Fruit fly (Drosophila melanogaster) whole organism, embryonic: ENCODE data around the gene CG7386.

Experiments used
- CG11456 ChIP-seq: fragments of 200-800 bp; sonication (Bioruptor generic); IDR thresholded peaks from 3 replicates; pipeline ENCODE4 v1.3.6; 2022; ENCODE audit warnings: missing biosample characterization, missing genetic modification characterization
- CG14667 ChIP-seq: fragments of 200-800 bp; sonication (Bioruptor generic); IDR thresholded peaks from 2 replicates; pipeline ENCODE4 v1.3.6; 2022; ENCODE audit warnings: missing biosample characterization, missing genetic modification characterization
- CG14710 ChIP-seq: fragments of 200-800 bp; sonication (Bioruptor generic); optimal IDR thresholded peaks from 3 replicates; lab custom pipeline; 2019; ENCODE audit warnings: missing biosample characterization, mild to moderate bottlenecking, missing genetic modification characterization, moderate library complexity
- CG15073 ChIP-seq: fragments of 200-800 bp; sonication (Bioruptor generic); optimal IDR thresholded peaks from 2 replicates; lab custom pipeline; 2016; ENCODE audit warnings: missing biosample characterization, missing genetic modification characterization
- CG1647 ChIP-seq: fragments of 200-800 bp; sonication (Bioruptor generic); optimal IDR thresholded peaks from 3 replicates; lab custom pipeline; 2016; ENCODE audit warnings: missing biosample characterization, missing genetic modification characterization
- CG1832 ChIP-seq: fragments of 200-800 bp; sonication (Bioruptor generic); optimal IDR thresholded peaks from 2 replicates; lab custom pipeline; 2017; ENCODE audit warnings: missing biosample characterization, mild to moderate bottlenecking, missing genetic modification characterization, inconsistent platforms
- CG18476 ChIP-seq: fragments of 200-800 bp; sonication (Bioruptor generic); optimal IDR thresholded peaks from 2 replicates; lab custom pipeline; 2016; ENCODE audit warnings: missing biosample characterization, mild to moderate bottlenecking, missing genetic modification characterization
- CG2889 ChIP-seq: fragments of 200-800 bp; sonication (Bioruptor generic); IDR thresholded peaks from 3 replicates; pipeline ENCODE4 v1.3.6; 2022; ENCODE audit warnings: missing biosample characterization, missing genetic modification characterization
- CG3065 ChIP-seq: fragments of 200-800 bp; sonication (Bioruptor generic); optimal IDR thresholded peaks from 2 replicates; lab custom pipeline; 2016; ENCODE audit warnings: missing biosample characterization, missing genetic modification characterization
- CG31441 ChIP-seq: fragments of 200-800 bp; sonication (Bioruptor generic); IDR thresholded peaks from 2 replicates; pipeline ENCODE4 v1.3.6; 2022; ENCODE audit warnings: missing biosample characterization, missing genetic modification characterization
- CG32532 ChIP-seq: fragments of 200-800 bp; sonication (Bioruptor generic); IDR thresholded peaks from 2 replicates; pipeline ENCODE4 v1.3.6; 2022; ENCODE audit warnings: missing biosample characterization, missing genetic modification characterization
- CG3281 ChIP-seq: fragments of 200-800 bp; sonication (Bioruptor generic); optimal IDR thresholded peaks from 3 replicates; lab custom pipeline; 2017; ENCODE audit warnings: missing biosample characterization, mild to moderate bottlenecking, missing genetic modification characterization
- CG6765 ChIP-seq: fragments of 200-800 bp; sonication (Bioruptor generic); optimal IDR thresholded peaks from 3 replicates; lab custom pipeline; 2017; ENCODE audit warnings: missing biosample characterization, mild to moderate bottlenecking, missing genetic modification characterization
- CG6854 ChIP-seq: fragments of 200-800 bp; sonication (Bioruptor generic); optimal IDR thresholded peaks from 3 replicates; lab custom pipeline; 2017; ENCODE audit warnings: missing biosample characterization, mild to moderate bottlenecking, missing genetic modification characterization
- CG7928 ChIP-seq: fragments of 200-800 bp; sonication (Bioruptor generic); optimal IDR thresholded peaks from 2 replicates; lab custom pipeline; 2017; ENCODE audit warnings: missing biosample characterization, mild to moderate bottlenecking, missing genetic modification characterization
- CG8765 ChIP-seq: fragments of 200-800 bp; sonication (Bioruptor generic); IDR thresholded peaks from 2 replicates; pipeline ENCODE4 v1.3.6; 2022; ENCODE audit warnings: missing biosample characterization, missing genetic modification characterization
- Camta ChIP-seq: fragments of 200-800 bp; sonication (Bioruptor generic); optimal IDR thresholded peaks from 2 replicates; lab custom pipeline; 2016; ENCODE audit warnings: missing biosample characterization, missing genetic modification characterization
- CoRest ChIP-seq: fragments of 200-800 bp; sonication (Bioruptor generic); optimal IDR thresholded peaks from 3 replicates; lab custom pipeline; 2018; ENCODE audit warnings: missing biosample characterization, mild to moderate bottlenecking, missing genetic modification characterization, moderate library complexity
- Dbx ChIP-seq: fragments of 200-800 bp; sonication (Bioruptor generic); IDR thresholded peaks from 3 replicates; pipeline ENCODE4 v1.3.6; 2022; ENCODE audit warnings: missing biosample characterization, missing genetic modification characterization
- Doc3 ChIP-seq: fragments of 200-800 bp; sonication (Bioruptor generic); IDR thresholded peaks from 3 replicates; pipeline ENCODE4 v1.3.6; 2022; ENCODE audit warnings: missing biosample characterization, missing genetic modification characterization; ENCODE audit not compliant: partially characterized antibody
- HmgZ ChIP-seq: fragments of 200-800 bp; sonication (Bioruptor generic); optimal IDR thresholded peaks from 2 replicates; lab custom pipeline; 2018; ENCODE audit warnings: missing biosample characterization, mild to moderate bottlenecking, missing genetic modification characterization
- Jarid2 ChIP-seq: fragments of 200-800 bp; sonication (Bioruptor generic); optimal IDR thresholded peaks from 3 replicates; lab custom pipeline; 2017; ENCODE audit warnings: mild to moderate bottlenecking, missing biosample characterization, missing genetic modification reagents, missing genetic modification characterization
- Med ChIP-seq: fragments of 200-800 bp; sonication (Bioruptor generic); peaks from one replicate; lab custom pipeline; 2016; ENCODE audit warnings: missing biosample characterization, missing genetic modification characterization, mild to moderate bottlenecking, inconsistent platforms, moderate library complexity
- Meics ChIP-seq: fragments of 200-800 bp; sonication (Bioruptor generic); optimal IDR thresholded peaks from 2 replicates; lab custom pipeline; 2017; ENCODE audit warnings: missing biosample characterization, mild to moderate bottlenecking, missing genetic modification characterization
- Neu2 ChIP-seq: fragments of 200-800 bp; sonication (Bioruptor generic); optimal IDR thresholded peaks from 3 replicates; lab custom pipeline; 2016; ENCODE audit warnings: missing biosample characterization, missing genetic modification characterization, borderline replicate concordance
- Optix ChIP-seq: fragments of 200-800 bp; sonication (Bioruptor generic); IDR thresholded peaks from 3 replicates; pipeline ENCODE4 v1.3.6; 2022; ENCODE audit warnings: missing biosample characterization, missing genetic modification characterization
- Ravus ChIP-seq: fragments of 200-800 bp; sonication (Bioruptor generic); IDR thresholded peaks from 2 replicates; pipeline ENCODE4 v1.3.6; 2022; ENCODE audit warnings: missing biosample characterization, missing genetic modification characterization
- Six4 ChIP-seq: fragments of 200-800 bp; sonication (Bioruptor generic); optimal IDR thresholded peaks from 2 replicates; lab custom pipeline; 2016; ENCODE audit warnings: missing biosample characterization, missing genetic modification characterization
- Stat92E ChIP-seq, 3 experiments: fragments of >200 bp in 2 of 3; fragments of 200-800 bp in 1 of 3; sonication (Bioruptor generic) in 1 of 3; optimal IDR thresholded peaks; 2 replicates each; lab custom pipeline; 2017 to 2019; ENCODE audit warnings: missing biosample characterization in 3 of 3, missing genetic modification characterization in 3 of 3, mild to moderate bottlenecking in 1 of 3, moderate library complexity in 1 of 3
- Taf1 ChIP-seq: fragments of 200-800 bp; sonication (Bioruptor generic); IDR thresholded peaks from 2 replicates; pipeline ENCODE4 v1.3.6; 2022; ENCODE audit warnings: missing biosample characterization, missing genetic modification characterization
- ara ChIP-seq: fragments of 200-800 bp; sonication (Bioruptor generic); IDR thresholded peaks from 2 replicates; pipeline ENCODE4 v1.3.6; 2022; ENCODE audit warnings: missing biosample characterization, missing genetic modification characterization
- ase ChIP-seq: fragments of 200-800 bp; sonication (Bioruptor generic); IDR thresholded peaks from 3 replicates; pipeline ENCODE4 v1.3.6; 2022; ENCODE audit warnings: missing biosample characterization, missing genetic modification characterization
- bcd ChIP-seq: fragments of 200-800 bp; sonication (Bioruptor generic); optimal IDR thresholded peaks from 2 replicates; lab custom pipeline; 2017; ENCODE audit warnings: missing biosample characterization, mild to moderate bottlenecking, missing genetic modification characterization
- bigmax ChIP-seq: fragments of 200-800 bp; sonication (Bioruptor generic); optimal IDR thresholded peaks from 2 replicates; lab custom pipeline; 2018; ENCODE audit warnings: missing biosample characterization, mild to moderate bottlenecking, missing genetic modification characterization
- cato ChIP-seq: fragments of 200-800 bp; sonication (Bioruptor generic); optimal IDR thresholded peaks from 2 replicates; lab custom pipeline; 2016; ENCODE audit warnings: missing biosample characterization, missing genetic modification characterization, borderline replicate concordance
- dati ChIP-seq: fragments of 200-800 bp; sonication (Bioruptor generic); IDR thresholded peaks from 2 replicates; pipeline ENCODE4 v1.3.6; 2022; ENCODE audit warnings: missing biosample characterization, missing genetic modification characterization
- ewg ChIP-seq: fragments of 200-800 bp; sonication (Bioruptor generic); optimal IDR thresholded peaks from 3 replicates; lab custom pipeline; 2017; ENCODE audit warnings: mild to moderate bottlenecking, missing biosample characterization, missing genetic modification reagents, missing genetic modification characterization
- fd102C ChIP-seq: fragments of 200-800 bp; sonication (Bioruptor generic); optimal IDR thresholded peaks from 2 replicates; lab custom pipeline; 2018; ENCODE audit warnings: missing biosample characterization, mild to moderate bottlenecking, missing genetic modification characterization, moderate library complexity
- gfzf ChIP-seq: fragments of 200-800 bp; sonication (Bioruptor generic); optimal IDR thresholded peaks from 2 replicates; lab custom pipeline; 2016; ENCODE audit warnings: missing biosample characterization, mild to moderate bottlenecking, missing genetic modification characterization, moderate library complexity
- gro ChIP-seq: fragments of 200-800 bp; sonication (Bioruptor generic); optimal IDR thresholded peaks from 2 replicates; lab custom pipeline; 2016; ENCODE audit warnings: missing biosample characterization, missing genetic modification characterization
- gsb ChIP-seq: fragments of 200-800 bp; sonication (Bioruptor generic); IDR thresholded peaks from 2 replicates; pipeline ENCODE4 v1.3.6; 2022; ENCODE audit warnings: missing biosample characterization, missing genetic modification characterization
- ken ChIP-seq: fragments of 200-800 bp; sonication (Bioruptor generic); IDR thresholded peaks from 3 replicates; pipeline ENCODE4 v1.3.6; 2022; ENCODE audit warnings: missing biosample characterization, missing genetic modification characterization
- lola ChIP-seq, 3 experiments: fragments of >200 bp in 2 of 3; fragments of 200-800 bp in 1 of 3; sonication (Bioruptor generic) in 1 of 3; optimal IDR thresholded peaks; 2 replicates each; lab custom pipeline; 2017 to 2019; ENCODE audit warnings: missing biosample characterization in 3 of 3, missing genetic modification characterization in 3 of 3, mild to moderate bottlenecking in 1 of 3, moderate library complexity in 1 of 3
- mam ChIP-seq: fragments of 200-800 bp; sonication (Bioruptor generic); optimal IDR thresholded peaks from 3 replicates; lab custom pipeline; 2016; ENCODE audit warnings: missing biosample characterization, missing genetic modification characterization
- pum ChIP-seq: fragments of 200-800 bp; sonication (Bioruptor generic); optimal IDR thresholded peaks from 2 replicates; lab custom pipeline; 2016; ENCODE audit warnings: missing biosample characterization, missing genetic modification characterization
- repo ChIP-seq: fragments of 200-800 bp; sonication (Bioruptor generic); optimal IDR thresholded peaks from 2 replicates; lab custom pipeline; 2016; ENCODE audit warnings: missing biosample characterization, missing genetic modification characterization
- tll ChIP-seq, 2 experiments: fragments of 200-800 bp in 1 of 2; fragments of >200 bp in 1 of 2; sonication (Bioruptor generic) in 1 of 2; optimal IDR thresholded peaks; 2 replicates each; lab custom pipeline; 2017 to 2019; ENCODE audit warnings: missing biosample characterization in 2 of 2, missing genetic modification characterization in 2 of 2, mild to moderate bottlenecking in 1 of 2, moderate library complexity in 1 of 2
- unpg ChIP-seq: fragments of 200-800 bp; sonication (Bioruptor generic); optimal IDR thresholded peaks from 3 replicates; lab custom pipeline; 2018; ENCODE audit warnings: missing biosample characterization, mild to moderate bottlenecking, missing genetic modification characterization, moderate library complexity
- wor ChIP-seq: fragments of 200-800 bp; sonication (Bioruptor generic); IDR thresholded peaks from 2 replicates; pipeline ENCODE4 v1.3.6; 2022; ENCODE audit warnings: missing biosample characterization, missing genetic modification characterization
- yki ChIP-seq: fragments of >200 bp; optimal IDR thresholded peaks from 3 replicates; lab custom pipeline; 2018

CG7386 gene

DNA sequence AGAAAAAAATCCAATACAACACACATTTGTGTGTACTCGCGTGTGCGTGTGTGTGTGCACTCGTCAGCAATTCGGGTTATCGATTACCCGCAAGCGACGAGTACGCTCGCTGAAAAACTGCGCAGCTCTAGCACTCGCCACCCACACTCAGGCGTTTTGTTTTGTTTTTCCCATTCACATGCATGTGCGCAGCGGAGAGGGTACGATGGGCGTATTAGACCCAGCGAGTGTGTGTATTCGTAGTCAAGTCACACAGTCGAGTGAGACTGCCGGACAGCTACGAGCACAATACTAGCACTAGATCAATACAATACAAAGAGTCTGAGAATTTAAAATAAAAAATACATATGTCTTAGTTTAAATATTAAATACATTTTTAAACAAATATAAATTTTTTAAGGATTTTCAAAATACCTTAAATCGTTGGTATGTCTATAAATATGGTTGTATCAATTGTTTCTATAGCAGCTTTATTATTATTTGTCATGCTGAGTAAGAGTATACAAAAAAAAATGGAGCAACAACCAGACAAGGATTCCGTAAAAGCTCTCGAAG, 4.6 kb upstream of the CG7386 start, which contains the start of the genes D19B and CG43293 (continued):
- TF ChIP-seq Stat92E (GFP tag; optimal IDR thresholded peaks at IDR 0.05; lab: Kevin White, UChicago) = no peak
- TF ChIP-seq ase (GFP tag; lab: Robert Waterston, UW) = peak; percentile 92
- peak in 1 of 3 experiments; percentile 66 for TF ChIP-seq lola (GFP tag; optimal IDR thresholded peaks at IDR 0.05; lab: Kevin White, UChicago)
- peak; percentile 90 for TF ChIP-seq ken (GFP tag; lab: Robert Waterston, UW)
- peak; percentile 90 for TF ChIP-seq Six4
- peak; percentile 26 for TF ChIP-seq Neu2
- TF ChIP-seq CG6765 (GFP tag; lab: Kevin White, UChicago) = peak; percentile 81
- TF ChIP-seq Taf1 = peak; percentile 82
- TF ChIP-seq mam (GFP tag; lab: Kevin White, UChicago) = peak; percentile 94
- peak; percentile 79 for TF ChIP-seq repo (GFP tag; lab: Kevin White, UChicago)
- peak; percentile 75 for TF ChIP-seq gsb (GFP tag; lab: Robert Waterston, UW)
- TF ChIP-seq bcd = peak; percentile 89
- peak; percentile 61 for TF ChIP-seq CG7928 (GFP tag; lab: Kevin White, UChicago)
- TF ChIP-seq CG15073 (GFP tag; lab: Kevin White, UChicago) = peak; percentile 54
- peak; percentile 90 for TF ChIP-seq Meics (GFP tag; lab: Kevin White, UChicago)
- TF ChIP-seq cato (GFP tag; lab: Kevin White, UChicago) = peak; percentile 80
- TF ChIP-seq dati (GFP tag; lab: Robert Waterston, UW) = peak; percentile 57; the same call in 1 of the 2 replicates
- peak; percentile 85 for TF ChIP-seq CG3281
- TF ChIP-seq yki (lab: Kevin White, UChicago) = no peak
- TF ChIP-seq CG6854 (GFP tag; lab: Kevin White, UChicago) = peak; percentile 64
- peak; percentile 77 for TF ChIP-seq CG14667 (GFP tag; lab: Robert Waterston, UW)
- peak; percentile 79 for TF ChIP-seq wor (GFP tag; lab: Robert Waterston, UW)
- peak; percentile 97 for TF ChIP-seq CG32532 (GFP tag; lab: Robert Waterston, UW)
- peak; percentile 74 for TF ChIP-seq CG18476 (GFP tag; lab: Kevin White, UChicago)
- TF ChIP-seq ara = peak; percentile 88
- TF ChIP-seq Camta (GFP tag; lab: Kevin White, UChicago) = peak; percentile 83
- TF ChIP-seq Doc3 (GFP tag; lab: Robert Waterston, UW) = no peak
- TF ChIP-seq CG3065 (GFP tag; lab: Kevin White, UChicago) = peak; percentile 90
- TF ChIP-seq CG11456 (GFP tag; lab: Robert Waterston, UW) = peak; percentile 98
- peak; percentile 11 for TF ChIP-seq bigmax
- peak; percentile 90 for TF ChIP-seq ewg (GFP tag; lab: Kevin White, UChicago)
- TF ChIP-seq CG14710 = peak; percentile 74
- peak; percentile 88 for TF ChIP-seq unpg (GFP tag; lab: Kevin White, UChicago)
- TF ChIP-seq Ravus (GFP tag; lab: Robert Waterston, UW) = peak; percentile 61
- no peak for TF ChIP-seq CG1832 (GFP tag; lab: Kevin White, UChicago)
- TF ChIP-seq CG31441 (GFP tag; lab: Robert Waterston, UW) = peak; percentile 79
- TF ChIP-seq gfzf (GFP tag; lab: Kevin White, UChicago) = peak; percentile 21
- TF ChIP-seq pum = peak; percentile 80
- peak; percentile 92 for TF ChIP-seq HmgZ (tag; lab: Kevin White, UChicago)
- peak; percentile 93 for TF ChIP-seq Optix (GFP tag; lab: Robert Waterston, UW)
- peak; percentile 91 for TF ChIP-seq gro (GFP tag; lab: Kevin White, UChicago)
- peak; percentile 90 for TF ChIP-seq Dbx (GFP tag; lab: Robert Waterston, UW)
- peak; percentile 70 for TF ChIP-seq Jarid2 (GFP tag; lab: Kevin White, UChicago)
- TF ChIP-seq Med (GFP tag; lab: Kevin White, UChicago) = peak; percentile 99
- peak; percentile 83 for TF ChIP-seq CG1647 (GFP tag; lab: Kevin White, UChicago)
- peak; percentile 83 for TF ChIP-seq CoRest (tag; lab: Kevin White, UChicago)
- peak; percentile 12 for TF ChIP-seq fd102C (GFP tag; lab: Kevin White, UChicago)
- peak; percentile 88 for TF ChIP-seq CG2889 (GFP tag; lab: Robert Waterston, UW)
- peak; percentile 63; the same call in 1 of the 2 replicates for TF ChIP-seq CG8765
- peak in 1 of 2 experiments; percentile 76 for TF ChIP-seq tll (GFP tag; optimal IDR thresholded peaks at IDR 0.05; lab: Kevin White, UChicago)
